Worm (Caenorhabditis elegans) whole organism, L4/young adult: Measurements from ENCODE around the gene fbxa-170.

Source experiments
- dao-5 ChIP-seq: sonication (generic microtip); optimal IDR thresholded peaks from 2 replicates; lab custom pipeline; 2016; ENCODE audit warnings: missing genotype, missing genetic modification characterization, moderate library complexity, missing compliant biosample characterization
- him-1 ChIP-seq: sonication (generic microtip); optimal IDR thresholded peaks from 2 replicates; lab custom pipeline; 2016; ENCODE audit warnings: missing genotype, missing genetic modification reagents, missing genetic modification characterization, missing compliant biosample characterization

DNA sequence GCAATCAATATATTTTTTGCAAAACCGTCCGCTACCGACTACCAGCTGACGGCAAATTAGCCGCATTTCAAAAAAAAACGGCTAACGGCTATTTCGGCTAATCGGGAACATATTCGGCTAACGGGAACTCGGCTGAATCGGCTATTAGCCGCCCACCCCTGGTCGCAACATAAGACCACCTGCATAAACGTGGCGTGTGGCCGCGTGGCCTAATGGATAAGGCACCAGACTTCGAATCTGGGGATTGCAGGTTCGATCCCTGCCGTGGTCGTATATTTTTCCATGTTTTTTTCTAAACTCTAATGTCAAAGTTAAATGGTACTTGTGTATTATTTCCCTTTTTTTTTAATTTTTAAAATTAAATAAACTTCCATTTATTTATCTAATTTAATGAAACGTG is 20.6 kb upstream of the fbxa-170 start:
- TF ChIP-seq dao-5 (tag; lab: Kevin White, UChicago) (no peak), him-1 (tag; lab: Kevin White, UChicago) (no peak)
